Worm (Caenorhabditis elegans) whole organism, L1 larva: ENCODE results near the gene pitr-1.

Experiments
- C16A3.4 ChIP-seq: fragments of 150-350 bp; optimal IDR thresholded peaks from 2 replicates; lab custom pipeline; 2014; ENCODE audit warnings: missing biosample characterization, missing genetic modification characterization
- C34B4.2 ChIP-seq: sonication (generic microtip); optimal IDR thresholded peaks from 2 replicates; lab custom pipeline; 2017; ENCODE audit warnings: mild to moderate bottlenecking, missing genetic modification characterization, missing compliant biosample characterization
- F16B12.6 ChIP-seq: fragments of 150-350 bp; optimal IDR thresholded peaks from 2 replicates; lab custom pipeline; 2014; ENCODE audit warnings: missing biosample characterization, missing genetic modification characterization
- Y116A8C.19 ChIP-seq: sonication (generic microtip); optimal IDR thresholded peaks from 2 replicates; lab custom pipeline; 2016; ENCODE audit warnings: missing compliant biosample characterization, missing genetic modification characterization, borderline replicate concordance
- aha-1 ChIP-seq: fragments of 150-350 bp; optimal IDR thresholded peaks from 2 replicates; lab custom pipeline; 2014; ENCODE audit warnings: missing biosample characterization, missing genetic modification characterization
- alr-1 ChIP-seq: fragments of 200-800 bp; sonication (Bioruptor generic); optimal IDR thresholded peaks from 2 replicates; lab custom pipeline; 2018; ENCODE audit warnings: borderline replicate concordance, mild to moderate bottlenecking, missing genetic modification characterization, missing compliant biosample characterization
- blmp-1 ChIP-seq: fragments of 150-350 bp; optimal IDR thresholded peaks from 2 replicates; lab custom pipeline; 2014; ENCODE audit warnings: missing biosample characterization, missing genetic modification characterization
- ceh-82 ChIP-seq, 3 experiments: fragments of 150-350 bp in 1 of 3; sonication (generic microtip) in 2 of 3; optimal IDR thresholded peaks; 2 replicates each; lab custom pipeline; 2014 to 2017; ENCODE audit warnings: missing biosample characterization in 3 of 3, missing genetic modification characterization in 3 of 3
- ceh-90 ChIP-seq: sonication (generic microtip); optimal IDR thresholded peaks from 2 replicates; lab custom pipeline; 2016; ENCODE audit warnings: missing genetic modification characterization, missing compliant biosample characterization
- ces-1 ChIP-seq: fragments of 150-350 bp; optimal IDR thresholded peaks from 2 replicates; lab custom pipeline; 2014; ENCODE audit warnings: missing biosample characterization, missing genetic modification reagents, missing genetic modification characterization
- dsc-1 ChIP-seq: sonication (generic microtip); optimal IDR thresholded peaks from 2 replicates; lab custom pipeline; 2016; ENCODE audit warnings: mild to moderate bottlenecking, missing genetic modification characterization, missing compliant biosample characterization
- efl-1 ChIP-seq, 4 experiments: fragments of 150-350 bp; optimal IDR thresholded peaks in 3 of 4; peaks in 1 of 4; 1 replicate in 1 of 4; 2 replicates in 3 of 4; lab custom pipeline; 2014; ENCODE audit warnings: missing biosample characterization in 2 of 4, missing genetic modification characterization in 2 of 4, missing genetic modification reagents in 2 of 4
- efl-3 ChIP-seq: fragments of 200-800 bp; sonication (Bioruptor generic); optimal IDR thresholded peaks from 2 replicates; lab custom pipeline; 2018; ENCODE audit warnings: mild to moderate bottlenecking, missing genetic modification characterization, missing compliant biosample characterization
- egl-13 ChIP-seq: sonication (generic microtip); optimal IDR thresholded peaks from 2 replicates; lab custom pipeline; 2016; ENCODE audit warnings: missing genotype, missing genetic modification reagents, missing genetic modification characterization, missing compliant biosample characterization
- elt-3 ChIP-seq, 6 experiments: fragments of 150-350 bp in 1 of 6; sonication (generic microtip); optimal IDR thresholded peaks; 2 replicates each; lab custom pipeline; 2017 to 2018; ENCODE audit warnings: missing biosample characterization in 6 of 6, missing genetic modification characterization in 6 of 6, inconsistent platforms in 1 of 6
- ets-5 ChIP-seq: fragments of 200-800 bp; sonication (Bioruptor generic); IDR thresholded peaks from 2 replicates; pipeline ENCODE4 v1.3.6; 2022; ENCODE audit warnings: missing genetic modification characterization, missing compliant biosample characterization
- fkh-10 ChIP-seq: sonication (generic microtip); optimal IDR thresholded peaks from 2 replicates; lab custom pipeline; 2017; ENCODE audit warnings: missing biosample characterization, missing genetic modification reagents, missing genetic modification characterization
- fkh-4 ChIP-seq: sonication (generic microtip); optimal IDR thresholded peaks from 2 replicates; lab custom pipeline; 2016; ENCODE audit warnings: missing compliant biosample characterization, missing genetic modification characterization, borderline replicate concordance
- fos-1 ChIP-seq: fragments of 150-350 bp; optimal IDR thresholded peaks from 2 replicates; lab custom pipeline; 2014; ENCODE audit warnings: missing biosample characterization, missing genetic modification characterization
- hlh-4 ChIP-seq: sonication (generic microtip); optimal IDR thresholded peaks from 2 replicates; lab custom pipeline; 2016; ENCODE audit warnings: mild to moderate bottlenecking, missing genetic modification characterization, missing compliant biosample characterization
- lin-13 ChIP-seq: fragments of 150-350 bp; optimal IDR thresholded peaks from 2 replicates; lab custom pipeline; 2014; ENCODE audit warnings: missing biosample characterization, missing genetic modification reagents, missing genetic modification characterization
- lin-14 ChIP-seq: fragments of 200-800 bp; sonication (Bioruptor generic); optimal IDR thresholded peaks from 2 replicates; lab custom pipeline; 2018; ENCODE audit warnings: mild to moderate bottlenecking, missing genetic modification characterization, moderate library complexity, missing compliant biosample characterization
- lin-35 ChIP-seq, 2 experiments: fragments of 150-350 bp; optimal IDR thresholded peaks; 2 replicates each; lab custom pipeline; 2014; ENCODE audit warnings: missing biosample characterization in 2 of 2, missing genetic modification characterization in 2 of 2, missing genetic modification reagents in 2 of 2
- lsy-2 ChIP-seq, 2 experiments: fragments of 150-350 bp; optimal IDR thresholded peaks; 2 replicates each; lab custom pipeline; 2014; ENCODE audit warnings: missing biosample characterization in 2 of 2, missing genetic modification characterization in 2 of 2
- mdl-1 ChIP-seq, 2 experiments: fragments of 150-350 bp; optimal IDR thresholded peaks; 2 replicates each; lab custom pipeline; 2014 to 2017; ENCODE audit warnings: missing biosample characterization in 2 of 2, missing genetic modification characterization in 2 of 2, inconsistent platforms in 1 of 2
- mef-2 ChIP-seq: fragments of 150-350 bp; optimal IDR thresholded peaks from 2 replicates; lab custom pipeline; 2014; ENCODE audit warnings: missing biosample characterization, missing genetic modification characterization
- mep-1 ChIP-seq: fragments of 150-350 bp; optimal IDR thresholded peaks from 2 replicates; lab custom pipeline; 2014; ENCODE audit warnings: missing biosample characterization, missing genetic modification characterization
- nhr-20 ChIP-seq: sonication (generic microtip); optimal IDR thresholded peaks from 2 replicates; lab custom pipeline; 2016; ENCODE audit warnings: mild to moderate bottlenecking, missing genetic modification characterization, missing compliant biosample characterization
- nhr-47 ChIP-seq: sonication (generic microtip); optimal IDR thresholded peaks from 2 replicates; lab custom pipeline; 2016; ENCODE audit warnings: mild to moderate bottlenecking, missing genetic modification characterization, moderate library complexity, missing compliant biosample characterization
- nhr-71 ChIP-seq: sonication (generic microtip); optimal IDR thresholded peaks from 2 replicates; lab custom pipeline; 2016; ENCODE audit warnings: mild to moderate bottlenecking, missing genetic modification characterization, moderate library complexity, missing compliant biosample characterization
- pag-3 ChIP-seq: sonication (generic microtip); optimal IDR thresholded peaks from 2 replicates; lab custom pipeline; 2017; ENCODE audit warnings: missing genetic modification characterization, mild to moderate bottlenecking, missing compliant biosample characterization, antibody characterized with exemption, borderline replicate concordance; ENCODE audit not compliant: insufficient read depth
- pax-3 ChIP-seq: fragments of 200-800 bp; sonication (Bioruptor generic); optimal IDR thresholded peaks from 2 replicates; lab custom pipeline; 2018; ENCODE audit warnings: mild to moderate bottlenecking, missing genetic modification characterization, moderate library complexity, missing compliant biosample characterization
- rnt-1 ChIP-seq: sonication (generic microtip); optimal IDR thresholded peaks from 2 replicates; lab custom pipeline; 2016; ENCODE audit warnings: mild to moderate bottlenecking, missing genetic modification characterization, moderate library complexity, missing compliant biosample characterization
- skn-1 ChIP-seq: fragments of 150-350 bp; optimal IDR thresholded peaks from 2 replicates; lab custom pipeline; 2014; ENCODE audit warnings: missing biosample characterization, missing genetic modification characterization
- snpc-4 ChIP-seq: fragments of 150-350 bp; optimal IDR thresholded peaks from 2 replicates; lab custom pipeline; 2014; ENCODE audit warnings: missing biosample characterization, missing genetic modification characterization
- snu-23 ChIP-seq: sonication (generic microtip); optimal IDR thresholded peaks from 2 replicates; lab custom pipeline; 2016; ENCODE audit warnings: missing genetic modification characterization, missing compliant biosample characterization
- swsn-7 ChIP-seq: sonication (generic microtip); optimal IDR thresholded peaks from 2 replicates; lab custom pipeline; 2016; ENCODE audit warnings: missing genetic modification characterization, missing compliant biosample characterization
- tbx-2 ChIP-seq: sonication (generic microtip); optimal IDR thresholded peaks from 2 replicates; lab custom pipeline; 2016; ENCODE audit warnings: missing genetic modification characterization, missing compliant biosample characterization
- tlp-1 ChIP-seq: fragments of 150-350 bp; optimal IDR thresholded peaks from 2 replicates; lab custom pipeline; 2014; ENCODE audit warnings: missing biosample characterization, missing genetic modification characterization
- unc-130 ChIP-seq: fragments of 150-350 bp; optimal IDR thresholded peaks from 2 replicates; lab custom pipeline; 2017; ENCODE audit warnings: missing biosample characterization, missing genetic modification characterization, inconsistent platforms
- unc-86 ChIP-seq: sonication (generic microtip); optimal IDR thresholded peaks from 2 replicates; lab custom pipeline; 2016; ENCODE audit warnings: missing genetic modification characterization, missing compliant biosample characterization
- unc-98 ChIP-seq: fragments of 200-800 bp; sonication (Bioruptor generic); IDR thresholded peaks from 2 replicates; pipeline ENCODE4 v1.3.6; 2022; ENCODE audit warnings: missing genetic modification characterization, missing compliant biosample characterization
- xbp-1 ChIP-seq: sonication (generic microtip); optimal IDR thresholded peaks from 2 replicates; lab custom pipeline; 2016; ENCODE audit warnings: missing genetic modification characterization, missing compliant biosample characterization
- zip-4 ChIP-seq: fragments of 200-800 bp; sonication (Bioruptor generic); optimal IDR thresholded peaks from 2 replicates; lab custom pipeline; 2018; ENCODE audit warnings: mild to moderate bottlenecking, missing genetic modification characterization, moderate library complexity, missing compliant biosample characterization
- ztf-4 ChIP-seq: fragments of 150-350 bp; optimal IDR thresholded peaks from 2 replicates; lab custom pipeline; 2014; ENCODE audit warnings: missing biosample characterization, missing genetic modification characterization

Gene pitr-1

DNA sequence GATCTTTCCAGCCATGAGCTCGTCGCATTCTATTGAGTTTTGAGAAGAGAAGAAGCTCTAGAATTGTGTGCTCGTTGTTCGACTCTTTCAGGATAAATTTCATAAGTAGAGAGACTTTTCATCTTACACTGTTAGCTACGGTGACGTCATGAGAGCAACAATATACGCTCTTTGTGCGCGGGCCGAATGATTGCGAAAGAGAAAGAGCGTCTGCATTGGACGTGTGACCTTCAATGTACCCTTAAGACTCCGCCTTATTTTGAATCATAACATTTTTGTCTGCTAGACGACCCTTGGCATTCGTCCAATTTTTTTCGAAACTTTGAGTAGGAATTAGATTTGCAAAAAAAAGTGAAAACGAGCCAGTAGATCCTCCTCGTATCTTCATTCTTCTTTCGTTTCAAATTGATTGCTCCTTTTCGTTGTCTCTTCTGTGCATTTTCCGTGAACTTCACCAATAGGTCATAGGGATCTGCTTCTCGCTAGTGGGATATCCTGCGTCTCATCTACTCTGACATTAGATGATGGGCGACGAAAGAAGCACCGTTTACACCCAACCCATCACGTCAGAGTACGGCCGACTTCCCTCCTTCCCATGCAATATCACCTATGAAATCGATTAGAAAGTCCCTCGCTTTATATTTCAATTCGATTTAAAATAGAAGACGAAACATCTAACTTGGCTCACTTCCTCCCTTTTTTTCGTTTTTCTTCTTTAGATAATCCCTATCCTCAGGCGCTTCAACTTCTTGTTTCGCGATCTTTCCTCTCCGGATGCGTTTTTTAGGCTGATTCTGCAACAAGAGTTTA is 2.1 kb upstream of the pitr-1 start (continued):
- TF ChIP-seq C34B4.2 (tag; lab: Kevin White, UChicago), result no peak
- peak; percentile 50 for TF ChIP-seq lin-13
- TF ChIP-seq snu-23, result peak; percentile 43
- TF ChIP-seq mdl-1 (tag; optimal IDR thresholded peaks at IDR 0.05; lab: Kevin White, UChicago), result peak in 1 of 2 experiments; percentile 51
- TF ChIP-seq nhr-47 (tag; lab: Kevin White, UChicago), result peak; percentile 46
- no peak for TF ChIP-seq C16A3.4 (tag; lab: Kevin White, UChicago)
- peak; percentile 66 for TF ChIP-seq fkh-10 (GFP tag; lab: Kevin White, UChicago)
- TF ChIP-seq, all 84 proteins: peak for 30

DNA sequence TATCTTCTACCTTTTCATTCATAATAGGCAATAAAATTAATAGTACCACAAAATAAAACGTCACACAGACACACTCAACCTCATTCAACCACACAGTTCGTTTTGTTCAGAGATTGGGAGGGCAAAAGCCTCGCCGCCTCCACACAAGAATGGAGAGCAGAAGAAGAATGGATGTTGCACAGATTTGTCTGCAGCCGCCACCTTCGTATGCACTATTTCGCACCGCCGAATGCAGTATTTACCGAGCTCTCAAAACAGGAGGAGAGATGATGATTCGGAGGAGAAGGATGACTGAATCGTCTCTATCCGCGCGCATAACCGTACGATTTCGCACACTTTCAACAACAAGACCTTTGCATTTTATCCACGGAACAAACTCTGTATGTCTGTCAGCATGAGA is 3.6 kb downstream of the pitr-1 start:
- TF ChIP-seq skn-1 (tag; lab: Kevin White, UChicago), result no peak
- TF ChIP-seq nhr-20, result no peak
- TF ChIP-seq lin-35 (GFP tag; optimal IDR thresholded peaks at IDR 0.05; lab: Kevin White, UChicago), result no peak
- no peak for TF ChIP-seq ceh-82 (tag; optimal IDR thresholded peaks at IDR 0.05; lab: Kevin White, UChicago)
- TF ChIP-seq efl-1 (optimal IDR thresholded peaks at IDR 0.05; lab: Kevin White, UChicago), result no peak
- peak in 1 of 2 experiments; percentile 77 for TF ChIP-seq efl-1 (GFP tag; optimal IDR thresholded peaks at IDR 0.05 in 1 of 2; lab: Kevin White, UChicago)
- no peak for TF ChIP-seq alr-1 (tag; lab: Kevin White, UChicago)
- no peak for TF ChIP-seq fkh-4 (tag; lab: Kevin White, UChicago)
- no peak for TF ChIP-seq hlh-4
- peak; percentile 30 for TF ChIP-seq tbx-2
- no peak for TF ChIP-seq rnt-1 (tag; lab: Kevin White, UChicago)
- TF ChIP-seq Y116A8C.19 (tag; lab: Kevin White, UChicago), result no peak
- no peak for TF ChIP-seq pax-3
- no peak for TF ChIP-seq egl-13 (tag; lab: Kevin White, UChicago)
- TF ChIP-seq ceh-90 (tag; lab: Kevin White, UChicago), result no peak
- peak; percentile 5 for TF ChIP-seq lin-14 (GFP tag; lab: Kevin White, UChicago)
- TF ChIP-seq fos-1 (tag; lab: Kevin White, UChicago), result no peak
- TF ChIP-seq snpc-4 (tag; lab: Kevin White, UChicago), result no peak
- TF ChIP-seq aha-1, result no peak
- no peak for TF ChIP-seq F16B12.6 (tag; lab: Kevin White, UChicago)

DNA sequence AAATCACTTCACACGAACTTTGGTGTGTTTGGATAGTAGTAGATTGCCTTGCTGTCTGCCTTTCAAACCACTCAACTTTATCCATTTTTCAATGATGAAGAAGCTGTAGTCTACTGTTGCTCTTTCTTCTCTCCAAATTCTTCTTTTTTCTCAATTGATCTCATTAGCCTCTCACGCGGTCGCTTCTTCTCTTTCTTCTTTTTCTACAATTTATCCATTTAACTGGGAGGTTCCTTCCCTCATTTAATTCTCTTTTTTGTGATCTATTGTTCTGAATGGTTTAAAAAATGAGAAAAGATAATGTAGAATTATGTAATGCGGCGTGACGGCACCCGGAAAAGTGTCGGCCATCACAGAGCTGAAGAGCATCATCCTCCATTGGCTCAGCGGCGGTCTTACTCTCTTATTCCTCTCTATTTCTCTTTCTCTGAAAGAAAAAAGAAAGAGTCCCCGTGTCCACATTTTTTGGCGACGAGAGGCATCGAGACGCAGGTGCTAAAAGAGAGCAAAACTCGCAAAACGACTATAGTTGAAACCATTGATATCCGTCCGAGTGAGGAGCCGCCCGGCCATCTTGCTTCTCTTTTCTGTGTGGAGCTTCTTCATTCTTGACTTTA is 6.7 kb downstream of the pitr-1 start:
- TF ChIP-seq ets-5 (GFP tag; lab: Robert Waterston, UW) (no peak), dsc-1 (peak; percentile 39), swsn-7 (peak; percentile 14), unc-130 (tag; lab: Kevin White, UChicago) (peak; percentile 31), lin-14 (GFP tag; lab: Kevin White, UChicago) (peak; percentile 81), mep-1 (tag; lab: Kevin White, UChicago) (no peak), ces-1 (GFP tag; lab: Kevin White, UChicago) (no peak), ceh-90 (tag; lab: Kevin White, UChicago) (no peak), xbp-1 (no peak), unc-86 (tag; lab: Kevin White, UChicago) (peak; percentile 40), unc-98 (GFP tag; lab: Robert Waterston, UW) (no peak), ceh-82 (tag; optimal IDR thresholded peaks at IDR 0.05; lab: Kevin White, UChicago) (peak in 1 of 3 experiments; percentile 39), blmp-1 (tag; lab: Kevin White, UChicago) (no peak), zip-4 (GFP tag; lab: Kevin White, UChicago) (no peak), rnt-1 (tag; lab: Kevin White, UChicago) (peak; percentile 35), lin-13 (no peak), lsy-2 (tag; optimal IDR thresholded peaks at IDR 0.05; lab: Kevin White, UChicago) (peak in 1 of 2 experiments; percentile 14), skn-1 (tag; lab: Kevin White, UChicago) (peak; percentile 33), snu-23 (peak; percentile 20), nhr-71 (tag; lab: Kevin White, UChicago) (peak; percentile 45), efl-3 (GFP tag; lab: Kevin White, UChicago) (no peak), ztf-4 (no peak), mef-2 (tag; lab: Kevin White, UChicago) (no peak), pag-3 (no peak), Y116A8C.19 (tag; lab: Kevin White, UChicago) (no peak), tlp-1 (tag; lab: Kevin White, UChicago) (no peak), elt-3 (tag; optimal IDR thresholded peaks at IDR 0.05; lab: Kevin White, UChicago) (no peak), fkh-10 (GFP tag; lab: Kevin White, UChicago) (peak; percentile 58)
